Fruit fly (Drosophila melanogaster): ENCODE measurements around the gene CG34299.

- TF ChIP-seq esn (GFP tag; optimal IDR thresholded peaks at IDR 0.05) (no peak), Blimp-1 (GFP tag; optimal IDR thresholded peaks at IDR 0.05) (no peak), Hr38 (GFP tag; optimal IDR thresholded peaks at IDR 0.05) (no peak), Eip75B (GFP tag; optimal IDR thresholded peaks at IDR 0.05) (no peak), fkh (GFP tag; optimal IDR thresholded peaks at IDR 0.05) (no peak), dsx (GFP tag; optimal IDR thresholded peaks at IDR 0.05; ENCODE audit: poor library complexity, severe bottlenecking) (no peak), CG11762 (GFP tag; optimal IDR thresholded peaks at IDR 0.05; ENCODE audit: insufficient read depth) (no peak), CG11902 (GFP tag; optimal IDR thresholded peaks at IDR 0.05) (no peak), CG34406 (GFP tag; optimal IDR thresholded peaks at IDR 0.05) (no peak), CG16779 (tag; optimal IDR thresholded peaks at IDR 0.05) (no peak)
Observed at dm6 chr3R:30202898-30203103, 46.6 kb upstream of the CG34299 start, which contains the start of gene CG9743.

All from whole organism, prepupa.